Worm (Caenorhabditis elegans) whole organism, mixed stage, embryonic: ENCODE results near the gene cfz-2.

Source experiments
- M03D4.4 ChIP-seq: sonication (generic microtip); optimal IDR thresholded peaks from 2 replicates; lab custom pipeline; 2017; ENCODE audit warnings: mild to moderate bottlenecking, missing genetic modification characterization, missing compliant biosample characterization
- ceh-83 ChIP-seq: fragments of 200-800 bp; sonication (Bioruptor generic); optimal IDR thresholded peaks from 2 replicates; lab custom pipeline; 2018; ENCODE audit warnings: mild to moderate bottlenecking, missing genetic modification characterization, missing compliant biosample characterization
- cnd-1 ChIP-seq: fragments of 200-800 bp; sonication (Bioruptor generic); optimal IDR thresholded peaks from 2 replicates; lab custom pipeline; 2018; ENCODE audit warnings: mild to moderate bottlenecking, missing genetic modification characterization, missing compliant biosample characterization
- elt-3 ChIP-seq: fragments of 150-350 bp; optimal IDR thresholded peaks from 2 replicates; lab custom pipeline; 2014; ENCODE audit warnings: missing biosample characterization, missing genetic modification characterization
- flh-1 ChIP-seq: fragments of 200-800 bp; sonication (Bioruptor generic); optimal IDR thresholded peaks from 2 replicates; lab custom pipeline; 2018; ENCODE audit warnings: mild to moderate bottlenecking, missing genetic modification characterization, moderate library complexity, missing compliant biosample characterization
- nhr-12 ChIP-seq: fragments of 150-350 bp; optimal IDR thresholded peaks from 2 replicates; lab custom pipeline; 2014; ENCODE audit warnings: missing biosample characterization, missing genetic modification characterization
- nhr-76 ChIP-seq: sonication (generic microtip); optimal IDR thresholded peaks from 2 replicates; lab custom pipeline; 2017; ENCODE audit warnings: missing biosample characterization, missing genetic modification characterization
- pha-4 ChIP-seq: fragments of 150-350 bp; optimal IDR thresholded peaks from 2 replicates; lab custom pipeline; 2018; ENCODE audit warnings: missing biosample characterization, missing genetic modification reagents, missing genetic modification characterization
- sem-2 ChIP-seq: fragments of 200-800 bp; sonication (Bioruptor generic); optimal IDR thresholded peaks from 2 replicates; lab custom pipeline; 2018; ENCODE audit warnings: mild to moderate bottlenecking, missing genetic modification characterization, missing compliant biosample characterization
- snpc-4 ChIP-seq: fragments of 150-350 bp; optimal IDR thresholded peaks from 2 replicates; lab custom pipeline; 2014; ENCODE audit warnings: missing biosample characterization, missing genetic modification characterization
- unc-62 ChIP-seq: fragments of 150-350 bp; optimal IDR thresholded peaks from 2 replicates; lab custom pipeline; 2014; ENCODE audit warnings: missing biosample characterization, missing genetic modification reagents, missing genetic modification characterization
- ztf-11 ChIP-seq: fragments of 150-350 bp; optimal IDR thresholded peaks from 2 replicates; lab custom pipeline; 2014; ENCODE audit warnings: missing biosample characterization, missing genetic modification characterization

- TF ChIP-seq elt-3 (tag; lab: Kevin White, UChicago) (no peak), unc-62 (GFP tag; lab: Kevin White, UChicago) (no peak), nhr-12 (tag; lab: Kevin White, UChicago) (no peak), ztf-11 (tag; lab: Kevin White, UChicago) (no peak), nhr-76 (tag; lab: Kevin White, UChicago) (no peak), pha-4 (tag; lab: Kevin White, UChicago) (no peak), cnd-1 (tag; lab: Kevin White, UChicago) (no peak), sem-2 (no peak), M03D4.4 (no peak), flh-1 (GFP tag; lab: Kevin White, UChicago) (no peak), ceh-83 (GFP tag; lab: Kevin White, UChicago) (no peak), snpc-4 (tag; lab: Kevin White, UChicago) (no peak)
Measured at ce11 chrV:3490435-3490834, 45.8 kb upstream of the cfz-2 start, which contains the start of gene srbc-36.
